Fruit fly (Drosophila melanogaster): Measurements from ENCODE around the gene CG10616.

The CG10616 gene

dm6 chr3L:12506963-12507552 lies 35.5 kb downstream of the CG10616 start:
- no peak for TF ChIP-seq CG17801 (GFP tag; optimal IDR thresholded peaks at IDR 0.05; ENCODE audit: partially characterized antibody)

- TF ChIP-seq CG17801 (GFP tag; optimal IDR thresholded peaks at IDR 0.05; ENCODE audit: partially characterized antibody), result no peak
Observed at dm6 chr3L:12507571-12507970, 36.0 kb downstream of the CG10616 start, which contains the start of gene CG10654. Gene CG10654 (minus strand): TSS chr3L:12507840.

dm6 chr3L:12514762-12515215 lies 43.3 kb downstream of the CG10616 start, which contains the start of the genes sti and tral:
Gene sti (minus strand): TSS chr3L:12514815.
Gene tral (plus strand): TSS chr3L:12515059.
- TF ChIP-seq CG17801 (GFP tag; optimal IDR thresholded peaks at IDR 0.05; ENCODE audit: partially characterized antibody), result peak; percentile 82

dm6 chr3L:12515691-12516455 lies 44.3 kb downstream of the CG10616 start:
- peak; percentile 72 for TF ChIP-seq CG17801 (GFP tag; optimal IDR thresholded peaks at IDR 0.05; ENCODE audit: partially characterized antibody)

dm6 chr3L:12517443-12518209 lies 46.1 kb downstream of the CG10616 start:
- no peak for TF ChIP-seq CG17801 (GFP tag; optimal IDR thresholded peaks at IDR 0.05; ENCODE audit: partially characterized antibody)

dm6 chr3L:12519315-12519714 lies 47.8 kb downstream of the CG10616 start:
- no peak for TF ChIP-seq CG17801 (GFP tag; optimal IDR thresholded peaks at IDR 0.05; ENCODE audit: partially characterized antibody)

- TF ChIP-seq CG17801 (GFP tag; optimal IDR thresholded peaks at IDR 0.05; ENCODE audit: partially characterized antibody), result peak; percentile 96
Observed at dm6 chr3L:12523941-12524340, 52.4 kb downstream of the CG10616 start, which contains the start of the genes ver and Gcn5. Gene ver (plus strand): TSS chr3L:12523987. Gene Gcn5 (minus strand): TSS chr3L:12524014.
